Worm (Caenorhabditis elegans) whole organism, L4 larva: ENCODE data around the gene R07E3.4.

Source experiments
- F26F4.8 ChIP-seq: fragments of 200-800 bp; sonication (Bioruptor generic); conservative IDR thresholded peaks from 2 replicates; pipeline ENCODE4 v1.3.6; 2022; ENCODE audit warnings: missing genetic modification characterization, missing compliant biosample characterization
- F37D6.2 ChIP-seq: sonication (generic microtip); optimal IDR thresholded peaks from 2 replicates; lab custom pipeline; 2016; ENCODE audit warnings: mild to moderate bottlenecking, missing genetic modification characterization, missing compliant biosample characterization
- F49E8.2 ChIP-seq: sonication (generic microtip); optimal IDR thresholded peaks from 2 replicates; lab custom pipeline; 2016; ENCODE audit warnings: missing compliant biosample characterization, mild to moderate bottlenecking, missing genetic modification characterization, borderline replicate concordance
- T20F7.1 ChIP-seq: fragments of 200-800 bp; sonication (Bioruptor generic); optimal IDR thresholded peaks from 2 replicates; lab custom pipeline; 2018; ENCODE audit warnings: mild to moderate bottlenecking, missing genetic modification characterization, missing compliant biosample characterization
- T26A8.4 ChIP-seq: fragments of 200-800 bp; sonication (Bioruptor generic); IDR thresholded peaks from 2 replicates; pipeline ENCODE4 v1.3.6; 2022; ENCODE audit warnings: missing genetic modification characterization, missing compliant biosample characterization
- Y105C5A.15 ChIP-seq: fragments of 200-800 bp; sonication (Bioruptor generic); IDR thresholded peaks from 2 replicates; pipeline ENCODE4 v1.3.6; 2022; ENCODE audit warnings: missing genetic modification characterization, missing compliant biosample characterization
- Y48G9A.11 ChIP-seq: fragments of 200-800 bp; sonication (Bioruptor generic); IDR thresholded peaks from 2 replicates; pipeline ENCODE4 v1.3.6; 2022; ENCODE audit warnings: missing genetic modification reagents, missing genetic modification characterization, missing compliant biosample characterization
- Y75B8A.6 ChIP-seq: fragments of 200-800 bp; sonication (Bioruptor generic); IDR thresholded peaks from 2 replicates; pipeline ENCODE4 v1.3.6; 2022; ENCODE audit warnings: missing genetic modification reagents, missing genetic modification characterization, missing compliant biosample characterization
- ZK546.5 ChIP-seq, 2 experiments: sonication (generic microtip); optimal IDR thresholded peaks; 2 replicates each; lab custom pipeline; 2017; ENCODE audit warnings: missing biosample characterization in 2 of 2, missing genetic modification characterization in 2 of 2
- aly-2 ChIP-seq: sonication (generic microtip); optimal IDR thresholded peaks from 2 replicates; lab custom pipeline; 2018; ENCODE audit warnings: missing biosample characterization, missing genetic modification characterization
- ama-1 ChIP-seq: fragments of 150-350 bp; optimal IDR thresholded peaks from 2 replicates; lab custom pipeline; 2014; ENCODE audit warnings: inconsistent platforms, mixed read lengths
- arid-1 ChIP-seq: fragments of 200-800 bp; sonication (Bioruptor generic); conservative IDR thresholded peaks from 2 replicates; pipeline ENCODE4 v1.3.6; 2022; ENCODE audit warnings: missing genetic modification reagents, missing genetic modification characterization, missing compliant biosample characterization
- attf-4 ChIP-seq: sonication (generic microtip); optimal IDR thresholded peaks from 3 replicates; lab custom pipeline; 2017; ENCODE audit warnings: missing biosample characterization, missing genetic modification characterization
- ceh-28 ChIP-seq: fragments of 150-350 bp; optimal IDR thresholded peaks from 2 replicates; lab custom pipeline; 2014; ENCODE audit warnings: missing biosample characterization, missing genetic modification reagents, missing genetic modification characterization
- ceh-32 ChIP-seq: sonication (generic microtip); optimal IDR thresholded peaks from 2 replicates; lab custom pipeline; 2016; ENCODE audit warnings: mild to moderate bottlenecking, missing genetic modification characterization, missing compliant biosample characterization; ENCODE audit not compliant: poor library complexity
- ceh-44 ChIP-seq: fragments of 200-800 bp; sonication (Bioruptor generic); IDR thresholded peaks from 2 replicates; pipeline ENCODE4 v1.3.6; 2022; ENCODE audit warnings: missing genetic modification reagents, missing genetic modification characterization, missing compliant biosample characterization
- ceh-62 ChIP-seq: sonication (generic microtip); optimal IDR thresholded peaks from 2 replicates; lab custom pipeline; 2017; ENCODE audit warnings: missing biosample characterization, missing genetic modification characterization
- ceh-82 ChIP-seq: sonication (generic microtip); optimal IDR thresholded peaks from 2 replicates; lab custom pipeline; 2017; ENCODE audit warnings: missing biosample characterization, missing genetic modification characterization
- ces-1 ChIP-seq: fragments of 150-350 bp; sonication (generic microtip); optimal IDR thresholded peaks from 4 replicates; lab custom pipeline; 2014; ENCODE audit warnings: missing biosample characterization, missing genetic modification reagents, missing genetic modification characterization
- ctbp-1 ChIP-seq: fragments of 200-800 bp; sonication (Bioruptor generic); IDR thresholded peaks from 2 replicates; pipeline ENCODE4 v1.3.6; 2022; ENCODE audit warnings: missing genetic modification reagents, missing genetic modification characterization, missing compliant biosample characterization
- daf-16 ChIP-seq, 3 experiments: sonication (generic microtip); optimal IDR thresholded peaks; 2 replicates each; lab custom pipeline; 2016 to 2017; ENCODE audit warnings: missing genetic modification characterization in 3 of 3, missing genetic modification reagents in 3 of 3, mild to moderate bottlenecking in 2 of 3, missing compliant biosample characterization in 2 of 3, missing biosample characterization in 1 of 3, moderate library complexity in 1 of 3
- dmd-6 ChIP-seq: fragments of 200-800 bp; sonication (Bioruptor generic); IDR thresholded peaks from 2 replicates; pipeline ENCODE4 v1.3.6; 2022; ENCODE audit warnings: missing genetic modification reagents, missing genetic modification characterization, missing compliant biosample characterization
- dmd-9 ChIP-seq: fragments of 200-800 bp; sonication (Bioruptor generic); IDR thresholded peaks from 2 replicates; pipeline ENCODE4 v1.3.6; 2022; ENCODE audit warnings: missing genetic modification reagents, missing genetic modification characterization, missing compliant biosample characterization
- egl-43 ChIP-seq: fragments of 200-800 bp; sonication (Bioruptor generic); IDR thresholded peaks from 2 replicates; pipeline ENCODE4 v1.3.6; 2022; ENCODE audit warnings: missing genetic modification reagents, missing genetic modification characterization, missing compliant biosample characterization
- hif-1 ChIP-seq, 2 experiments: sonication (generic microtip); optimal IDR thresholded peaks; 2 replicates each; lab custom pipeline; 2016 to 2017; ENCODE audit warnings: missing compliant biosample characterization in 2 of 2, missing genetic modification characterization in 2 of 2, missing genetic modification reagents in 2 of 2, missing genotype in 2 of 2, mild to moderate bottlenecking in 1 of 2
- hlh-11 ChIP-seq: fragments of 200-800 bp; sonication (Bioruptor generic); optimal IDR thresholded peaks from 2 replicates; lab custom pipeline; 2018; ENCODE audit warnings: mild to moderate bottlenecking, missing genetic modification characterization, missing compliant biosample characterization
- hlh-30 ChIP-seq: sonication (generic microtip); optimal IDR thresholded peaks from 2 replicates; lab custom pipeline; 2017; ENCODE audit warnings: antibody characterized with exemption, mild to moderate bottlenecking, missing genetic modification characterization, missing compliant biosample characterization; ENCODE audit not compliant: insufficient read depth
- hmg-1.1 ChIP-seq: fragments of 200-800 bp; sonication (Bioruptor generic); IDR thresholded peaks from 2 replicates; pipeline ENCODE4 v1.3.6; 2022; ENCODE audit warnings: missing genetic modification reagents, missing genetic modification characterization, missing compliant biosample characterization
- lim-7 ChIP-seq: fragments of 200-800 bp; sonication (Bioruptor generic); IDR thresholded peaks from 2 replicates; pipeline ENCODE4 v1.3.6; 2022; ENCODE audit warnings: missing genetic modification characterization, missing compliant biosample characterization
- lin-1 ChIP-seq: fragments of 200-800 bp; sonication (Bioruptor generic); IDR thresholded peaks from 2 replicates; pipeline ENCODE4 v1.3.6; 2022; ENCODE audit warnings: missing genetic modification reagents, missing genetic modification characterization, missing compliant biosample characterization
- lin-15B ChIP-seq: fragments of 150-350 bp; sonication (generic microtip); optimal IDR thresholded peaks from 3 replicates; lab custom pipeline; 2014; ENCODE audit warnings: missing biosample characterization, missing genetic modification characterization
- lin-29 ChIP-seq: fragments of 200-800 bp; sonication (Bioruptor generic); IDR thresholded peaks from 2 replicates; pipeline ENCODE4 v1.3.6; 2022; ENCODE audit warnings: missing genetic modification reagents, missing genetic modification characterization, missing compliant biosample characterization
- lsy-2 ChIP-seq, 2 experiments: fragments of 150-350 bp in 1 of 2; sonication (generic microtip) in 1 of 2; optimal IDR thresholded peaks; 2 replicates each; lab custom pipeline; 2014 to 2017; ENCODE audit warnings: missing biosample characterization in 2 of 2, missing genetic modification characterization in 2 of 2
- mdl-1 ChIP-seq, 2 experiments: fragments of 150-350 bp in 1 of 2; sonication (generic microtip) in 1 of 2; optimal IDR thresholded peaks; 2 replicates each; lab custom pipeline; 2014 to 2017; ENCODE audit warnings: missing biosample characterization in 2 of 2, missing genetic modification characterization in 2 of 2
- mep-1 ChIP-seq: fragments of 150-350 bp; sonication (generic microtip); optimal IDR thresholded peaks from 3 replicates; lab custom pipeline; 2014; ENCODE audit warnings: missing biosample characterization, missing genetic modification characterization
- mes-2 ChIP-seq: sonication (generic microtip); optimal IDR thresholded peaks from 2 replicates; lab custom pipeline; 2016; ENCODE audit warnings: missing genotype, mild to moderate bottlenecking, missing genetic modification characterization, missing compliant biosample characterization; ENCODE audit not compliant: poor library complexity, severe bottlenecking
- mxl-2 ChIP-seq: fragments of 200-800 bp; sonication (Bioruptor generic); conservative IDR thresholded peaks from 2 replicates; pipeline ENCODE4 v1.3.6; 2022; ENCODE audit warnings: missing genetic modification reagents, missing genetic modification characterization, missing compliant biosample characterization
- nhr-41 ChIP-seq: fragments of 200-800 bp; sonication (Bioruptor generic); IDR thresholded peaks from 2 replicates; pipeline ENCODE4 v1.3.6; 2022; ENCODE audit warnings: missing genetic modification reagents, missing genetic modification characterization, missing compliant biosample characterization
- nhr-77 ChIP-seq: fragments of 150-350 bp; optimal IDR thresholded peaks from 2 replicates; lab custom pipeline; 2014; ENCODE audit warnings: missing biosample characterization, missing genetic modification characterization
- pqm-1 ChIP-seq: sonication (generic microtip); optimal IDR thresholded peaks from 2 replicates; lab custom pipeline; 2017; ENCODE audit warnings: missing biosample characterization, missing genetic modification characterization
- rbr-2 ChIP-seq: sonication (generic microtip); optimal IDR thresholded peaks from 2 replicates; lab custom pipeline; 2016; ENCODE audit warnings: missing genotype, missing genetic modification characterization, missing compliant biosample characterization
- saeg-2 ChIP-seq: fragments of 200-800 bp; sonication (Bioruptor generic); IDR thresholded peaks from 2 replicates; pipeline ENCODE4 v1.3.6; 2022; ENCODE audit warnings: missing genetic modification reagents, missing genetic modification characterization, missing compliant biosample characterization
- snpc-1.2 ChIP-seq: fragments of 200-800 bp; sonication (Bioruptor generic); IDR thresholded peaks from 2 replicates; pipeline ENCODE4 v1.3.6; 2022; ENCODE audit warnings: missing genetic modification reagents, missing genetic modification characterization, missing compliant biosample characterization
- tra-1 ChIP-seq: fragments of 200-800 bp; sonication (Bioruptor generic); IDR thresholded peaks from 2 replicates; pipeline ENCODE4 v1.3.6; 2022; ENCODE audit warnings: missing genetic modification reagents, missing genetic modification characterization, missing compliant biosample characterization
- unc-39 ChIP-seq: sonication (generic microtip); optimal IDR thresholded peaks from 2 replicates; lab custom pipeline; 2017; ENCODE audit warnings: missing biosample characterization, missing genetic modification characterization
- vab-7 ChIP-seq: fragments of 200-800 bp; sonication (Bioruptor generic); IDR thresholded peaks from 2 replicates; pipeline ENCODE4 v1.3.6; 2022; ENCODE audit warnings: missing genetic modification reagents, missing genetic modification characterization, missing compliant biosample characterization
- zag-1 ChIP-seq: fragments of 150-350 bp; optimal IDR thresholded peaks from 2 replicates; lab custom pipeline; 2014; ENCODE audit warnings: missing biosample characterization, missing genetic modification characterization
- zfp-2 ChIP-seq: sonication (generic microtip); optimal IDR thresholded peaks from 2 replicates; lab custom pipeline; 2016; ENCODE audit warnings: mild to moderate bottlenecking, missing genetic modification characterization, missing compliant biosample characterization
- zfp-3 ChIP-seq: fragments of 200-800 bp; sonication (Bioruptor generic); conservative IDR thresholded peaks from 2 replicates; pipeline ENCODE4 v1.3.6; 2022; ENCODE audit warnings: missing genetic modification reagents, missing genetic modification characterization, missing compliant biosample characterization
- zip-2 ChIP-seq: fragments of 150-350 bp; optimal IDR thresholded peaks from 2 replicates; lab custom pipeline; 2014; ENCODE audit warnings: missing biosample characterization, missing genetic modification characterization
- ztf-11 ChIP-seq: fragments of 150-350 bp; optimal IDR thresholded peaks from 2 replicates; lab custom pipeline; 2014; ENCODE audit warnings: missing biosample characterization, missing genetic modification characterization

The R07E3.4 gene

DNA sequence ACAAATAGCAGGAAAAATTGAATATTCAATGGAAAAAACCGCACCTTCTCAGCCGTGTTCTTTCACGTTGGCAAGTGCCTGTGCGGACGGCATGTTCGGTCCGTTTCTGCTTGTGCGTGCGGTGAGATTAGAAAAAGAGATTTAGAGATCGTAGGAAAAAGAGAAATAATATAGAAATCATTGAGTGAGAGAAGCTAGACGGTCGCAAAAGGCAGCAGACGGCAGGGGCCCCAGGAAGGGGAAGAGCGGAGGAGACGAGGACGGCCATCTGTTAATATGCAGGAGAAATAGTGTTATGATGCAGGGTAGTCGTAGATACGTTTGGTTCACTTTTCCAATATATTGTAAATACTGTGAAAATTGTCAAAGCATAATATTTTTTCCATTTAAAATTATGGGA, 39.4 kb upstream of the R07E3.4 start, which contains the start of gene Y49A10A.2:
Gene Y49A10A.2, minus strand, starts transcription at position 109 of the 400 bp plus-strand sequence.
- TF ChIP-seq lin-1 (GFP tag; lab: Robert Waterston, UW) (no peak), tra-1 (GFP tag; lab: Robert Waterston, UW) (no peak), ztf-11 (no peak), Y75B8A.6 (GFP tag; lab: Robert Waterston, UW) (no peak), F26F4.8 (GFP tag; lab: Robert Waterston, UW) (no peak), nhr-77 (tag; lab: Kevin White, UChicago) (no peak), lin-29 (GFP tag; lab: Robert Waterston, UW) (no peak), T20F7.1 (GFP tag; lab: Kevin White, UChicago) (no peak), zfp-2 (tag; lab: Kevin White, UChicago) (no peak), pqm-1 (tag; lab: Kevin White, UChicago) (no peak), zfp-3 (GFP tag; lab: Robert Waterston, UW) (no peak), mes-2 (tag; lab: Kevin White, UChicago) (peak; percentile 66), hlh-11 (peak; percentile 33), F37D6.2 (tag; lab: Kevin White, UChicago) (no peak), zag-1 (tag; lab: Kevin White, UChicago) (no peak), ctbp-1 (GFP tag; lab: Robert Waterston, UW) (no peak), snpc-1.2 (GFP tag; lab: Robert Waterston, UW) (no peak), ceh-62 (tag; lab: Kevin White, UChicago) (no peak), ceh-32 (tag; lab: Kevin White, UChicago) (no peak), vab-7 (GFP tag; lab: Robert Waterston, UW) (no peak), unc-39 (tag; lab: Kevin White, UChicago) (no peak), aly-2 (tag; lab: Kevin White, UChicago) (no peak), hlh-30 (tag; lab: Kevin White, UChicago) (peak; percentile 10), saeg-2 (GFP tag; lab: Robert Waterston, UW) (no peak), hif-1 (tag; optimal IDR thresholded peaks at IDR 0.05; lab: Kevin White, UChicago) (peak in 1 of 2 experiments; percentile 3), ces-1 (GFP tag; lab: Kevin White, UChicago) (no peak), lin-15B (no peak), ceh-28 (tag; lab: Kevin White, UChicago) (no peak), Y105C5A.15 (no peak), mdl-1 (tag; optimal IDR thresholded peaks at IDR 0.05; lab: Kevin White, UChicago) (peak in 1 of 2 experiments; percentile 24), daf-16 (GFP tag; optimal IDR thresholded peaks at IDR 0.05; lab: Kevin White, UChicago) (no peak), daf-16 (tag; optimal IDR thresholded peaks at IDR 0.05; lab: Kevin White, UChicago) (no peak), mep-1 (tag; lab: Kevin White, UChicago) (peak; percentile 1), ceh-82 (no peak), arid-1 (no peak), egl-43 (GFP tag; lab: Robert Waterston, UW) (no peak), Y48G9A.11 (no peak), lsy-2 (tag; optimal IDR thresholded peaks at IDR 0.05; lab: Kevin White, UChicago) (peak in 1 of 2 experiments; percentile 4), nhr-41 (GFP tag; lab: Robert Waterston, UW) (no peak), ama-1 (lab: Kevin White, UChicago) (no peak), mxl-2 (GFP tag; lab: Robert Waterston, UW) (no peak), ZK546.5 (tag; optimal IDR thresholded peaks at IDR 0.05; lab: Kevin White, UChicago) (no peak), zip-2 (no peak), dmd-6 (GFP tag; lab: Robert Waterston, UW) (0 out of 2 replicates have a peak, but pooled peaks have one; percentile 9), T26A8.4 (GFP tag; lab: Robert Waterston, UW) (no peak), dmd-9 (GFP tag; lab: Robert Waterston, UW) (no peak), attf-4 (tag; lab: Kevin White, UChicago) (no peak), hmg-1.1 (peak; percentile 31; the same call in 1 of the 2 replicates), ceh-44 (GFP tag; lab: Robert Waterston, UW) (no peak), rbr-2 (tag; lab: Kevin White, UChicago) (peak; percentile 41), lim-7 (GFP tag; lab: Robert Waterston, UW) (no peak), F49E8.2 (tag; lab: Kevin White, UChicago) (no peak)
